Fruit fly (Drosophila melanogaster) whole organism, pupa: ENCODE measurements around the gene CG5191.
A peak's percentile ranks its signal among the peaks of the same experiment; 100 is the strongest.

Experiments used
- CG10348 ChIP-seq: fragments of 200-800 bp; sonication (Bioruptor generic); IDR thresholded peaks from 2 replicates; pipeline ENCODE4 v1.3.6; 2022; ENCODE audit warnings: missing biosample characterization, missing genetic modification characterization
- CG12605 ChIP-seq: fragments of 200-800 bp; sonication (Bioruptor generic); IDR thresholded peaks from 2 replicates; pipeline ENCODE4 v1.3.6; 2022; ENCODE audit warnings: missing biosample characterization, missing genetic modification characterization
- CG13204 ChIP-seq: fragments of 200-800 bp; sonication (Bioruptor generic); optimal IDR thresholded peaks from 2 replicates; lab custom pipeline; 2018; ENCODE audit warnings: missing biosample characterization, mild to moderate bottlenecking, missing genetic modification characterization, moderate library complexity
- CG14655 ChIP-seq: fragments of 200-800 bp; sonication (Bioruptor generic); optimal IDR thresholded peaks from 3 replicates; lab custom pipeline; 2017; ENCODE audit warnings: mild to moderate bottlenecking, missing biosample characterization, missing genetic modification reagents, missing genetic modification characterization
- CG15710 ChIP-seq: fragments of 200-800 bp; sonication (Bioruptor generic); optimal IDR thresholded peaks from 2 replicates; lab custom pipeline; 2018; ENCODE audit warnings: missing biosample characterization, mild to moderate bottlenecking, missing genetic modification characterization, moderate library complexity
- CG17806 ChIP-seq: fragments of 200-800 bp; sonication (Bioruptor generic); optimal IDR thresholded peaks from 2 replicates; lab custom pipeline; 2018; ENCODE audit warnings: missing biosample characterization, mild to moderate bottlenecking, missing genetic modification characterization, moderate library complexity
- CG32121 ChIP-seq: fragments of 200-800 bp; sonication (Bioruptor generic); IDR thresholded peaks from 2 replicates; pipeline ENCODE4 v1.3.6; 2022; ENCODE audit warnings: missing biosample characterization, missing genetic modification characterization
- CG34367 ChIP-seq: fragments of 200-800 bp; sonication (Bioruptor generic); optimal IDR thresholded peaks from 2 replicates; lab custom pipeline; 2018; ENCODE audit warnings: missing biosample characterization, mild to moderate bottlenecking, missing genetic modification characterization
- CG4496 ChIP-seq: fragments of 200-800 bp; sonication (Bioruptor generic); IDR thresholded peaks from 3 replicates; pipeline ENCODE4 v1.3.6; 2022; ENCODE audit warnings: missing biosample characterization, missing genetic modification characterization
- CG8159 ChIP-seq: fragments of 200-800 bp; sonication (Bioruptor generic); optimal IDR thresholded peaks from 3 replicates; lab custom pipeline; 2018; ENCODE audit warnings: missing biosample characterization, mild to moderate bottlenecking, missing genetic modification characterization, moderate library complexity
- CG8301 ChIP-seq: fragments of 200-800 bp; sonication (Bioruptor generic); optimal IDR thresholded peaks from 2 replicates; lab custom pipeline; 2018; ENCODE audit warnings: missing biosample characterization, mild to moderate bottlenecking, missing genetic modification characterization
- CG9948 ChIP-seq: fragments of 200-800 bp; sonication (Bioruptor generic); optimal IDR thresholded peaks from 2 replicates; lab custom pipeline; 2018; ENCODE audit warnings: missing biosample characterization, mild to moderate bottlenecking, missing genetic modification characterization, moderate library complexity
- D1 ChIP-seq: fragments of 200-800 bp; sonication (Bioruptor generic); optimal IDR thresholded peaks from 2 replicates; lab custom pipeline; 2018; ENCODE audit warnings: missing biosample characterization, mild to moderate bottlenecking, missing genetic modification characterization, moderate library complexity
- EcR ChIP-seq: fragments of 200-800 bp; sonication (Bioruptor generic); optimal IDR thresholded peaks from 3 replicates; lab custom pipeline; 2019; ENCODE audit warnings: missing biosample characterization, missing genetic modification characterization, mild to moderate bottlenecking, moderate library complexity, missing genetic modification reagents
- Ets98B ChIP-seq: fragments of 200-800 bp; sonication (Bioruptor generic); IDR thresholded peaks from 2 replicates; pipeline ENCODE4 v1.3.6; 2022; ENCODE audit warnings: missing biosample characterization, missing genetic modification characterization
- Pif1A ChIP-seq: fragments of 200-800 bp; sonication (Bioruptor generic); optimal IDR thresholded peaks from 3 replicates; lab custom pipeline; 2016; ENCODE audit warnings: missing biosample characterization, missing genetic modification characterization
- Pif1B ChIP-seq: fragments of 200-800 bp; sonication (Bioruptor generic); optimal IDR thresholded peaks from 3 replicates; lab custom pipeline; 2016; ENCODE audit warnings: missing biosample characterization, missing genetic modification characterization
- Snoo ChIP-seq: fragments of 200-800 bp; sonication (Bioruptor generic); optimal IDR thresholded peaks from 3 replicates; lab custom pipeline; 2017; ENCODE audit warnings: missing biosample characterization, mild to moderate bottlenecking, missing genetic modification characterization, inconsistent platforms
- fd96Ca ChIP-seq: fragments of 200-800 bp; sonication (Bioruptor generic); IDR thresholded peaks from 3 replicates; pipeline ENCODE4 v1.3.6; 2022; ENCODE audit warnings: missing biosample characterization, missing genetic modification characterization
- gl ChIP-seq: fragments of 200-800 bp; sonication (Bioruptor generic); optimal IDR thresholded peaks from 2 replicates; lab custom pipeline; 2018; ENCODE audit warnings: missing biosample characterization, mild to moderate bottlenecking, missing genetic modification characterization
- rn ChIP-seq: fragments of 200-800 bp; sonication (Bioruptor generic); IDR thresholded peaks from 2 replicates; pipeline ENCODE4 v1.3.6; 2022; ENCODE audit warnings: missing biosample characterization, missing genetic modification characterization

Gene CG5191

dm6 chr3R:20592517-20593462 lies 32.1 kb downstream of the CG5191 start, which contains the start of the genes Pus1 and bon:
Gene Pus1 (minus strand): TSS chr3R:20592671.
Gene bon (plus strand): TSS chr3R:20593139.
- TF ChIP-seq CG12605 (GFP tag; lab: Robert Waterston, UW) = no peak
- TF ChIP-seq Ets98B = no peak
- TF ChIP-seq CG17806 (tag; lab: Kevin White, UChicago) = no peak
- TF ChIP-seq D1 (tag; lab: Kevin White, UChicago) = no peak
- TF ChIP-seq CG34367 (tag; lab: Kevin White, UChicago) = no peak
- no peak for TF ChIP-seq fd96Ca (GFP tag; lab: Robert Waterston, UW)
- TF ChIP-seq CG13204 (GFP tag; lab: Kevin White, UChicago) = no peak
- TF ChIP-seq CG8301 (tag; lab: Kevin White, UChicago) = no peak
- peak; percentile 2 for TF ChIP-seq EcR (GFP tag; lab: Kevin White, UChicago)
- no peak for TF ChIP-seq CG15710
- no peak for TF ChIP-seq gl (tag; lab: Kevin White, UChicago)
- no peak for TF ChIP-seq CG32121 (GFP tag; lab: Robert Waterston, UW)
- TF ChIP-seq CG9948 (tag; lab: Kevin White, UChicago) = no peak
- no peak for TF ChIP-seq CG8159 (tag; lab: Kevin White, UChicago)
- TF ChIP-seq Pif1A (GFP tag; lab: Kevin White, UChicago) = no peak
- no peak for TF ChIP-seq Pif1B (GFP tag; lab: Kevin White, UChicago)
- peak; percentile 20; the same call in 1 of the 3 replicates for TF ChIP-seq CG4496 (GFP tag; lab: Robert Waterston, UW)

- TF ChIP-seq CG13204 (GFP tag; lab: Kevin White, UChicago) (no peak), CG10348 (GFP tag; lab: Robert Waterston, UW) (no peak), fd96Ca (GFP tag; lab: Robert Waterston, UW) (0 out of 3 replicates have a peak, but pooled peaks have one; percentile 27)
Measured at dm6 chr3R:20593463-20593838, 32.8 kb downstream of the CG5191 start.

- TF ChIP-seq rn (peak; percentile 75; the same call in 1 of the 2 replicates), CG17806 (tag; lab: Kevin White, UChicago) (peak; percentile 95), D1 (tag; lab: Kevin White, UChicago) (peak; percentile 96), CG4496 (GFP tag; lab: Robert Waterston, UW) (peak; percentile 76), CG9948 (tag; lab: Kevin White, UChicago) (peak; percentile 98), Snoo (tag; lab: Kevin White, UChicago) (peak; percentile 74), CG8301 (tag; lab: Kevin White, UChicago) (peak; percentile 89), Pif1B (GFP tag; lab: Kevin White, UChicago) (peak; percentile 76), fd96Ca (GFP tag; lab: Robert Waterston, UW) (peak; percentile 35; the same call in 1 of the 3 replicates), CG15710 (peak; percentile 96), CG34367 (tag; lab: Kevin White, UChicago) (peak; percentile 90), Pif1A (GFP tag; lab: Kevin White, UChicago) (peak; percentile 82), Ets98B (peak; percentile 74), CG13204 (GFP tag; lab: Kevin White, UChicago) (peak; percentile 83), CG10348 (GFP tag; lab: Robert Waterston, UW) (peak; percentile 8; the same call in 1 of the 2 replicates), CG8159 (tag; lab: Kevin White, UChicago) (peak; percentile 98), CG32121 (GFP tag; lab: Robert Waterston, UW) (peak; percentile 70), CG12605 (GFP tag; lab: Robert Waterston, UW) (peak; percentile 83), gl (tag; lab: Kevin White, UChicago) (peak; percentile 60), EcR (GFP tag; lab: Kevin White, UChicago) (peak; percentile 54), CG14655 (GFP tag; lab: Kevin White, UChicago) (peak; percentile 95)
Measured at dm6 chr3R:20594194-20595144, 33.8 kb downstream of the CG5191 start.

- TF ChIP-seq Ets98B = no peak
- no peak for TF ChIP-seq gl (tag; lab: Kevin White, UChicago)
- no peak for TF ChIP-seq CG34367 (tag; lab: Kevin White, UChicago)
- no peak for TF ChIP-seq D1 (tag; lab: Kevin White, UChicago)
- TF ChIP-seq CG9948 (tag; lab: Kevin White, UChicago) = no peak
- peak; percentile 59 for TF ChIP-seq CG14655 (GFP tag; lab: Kevin White, UChicago)
- peak; percentile 18 for TF ChIP-seq CG8301 (tag; lab: Kevin White, UChicago)
- no peak for TF ChIP-seq CG12605 (GFP tag; lab: Robert Waterston, UW)
- TF ChIP-seq Pif1A (GFP tag; lab: Kevin White, UChicago) = no peak
- no peak for TF ChIP-seq CG15710
- TF ChIP-seq CG13204 (GFP tag; lab: Kevin White, UChicago) = no peak
- no peak for TF ChIP-seq EcR (GFP tag; lab: Kevin White, UChicago)
- peak; percentile 12 for TF ChIP-seq CG8159 (tag; lab: Kevin White, UChicago)
- no peak for TF ChIP-seq CG10348 (GFP tag; lab: Robert Waterston, UW)
- no peak for TF ChIP-seq Pif1B (GFP tag; lab: Kevin White, UChicago)
- TF ChIP-seq CG17806 (tag; lab: Kevin White, UChicago) = peak; percentile 20
- TF ChIP-seq fd96Ca (GFP tag; lab: Robert Waterston, UW) = no peak
- TF ChIP-seq Snoo (tag; lab: Kevin White, UChicago) = no peak
- TF ChIP-seq rn = no peak
- TF ChIP-seq CG4496 (GFP tag; lab: Robert Waterston, UW) = no peak; the same call in 2 of the 3 replicates
- no peak for TF ChIP-seq CG32121 (GFP tag; lab: Robert Waterston, UW)
Measured at dm6 chr3R:20595145-20595812, 34.6 kb downstream of the CG5191 start.
